Fruit fly (Drosophila melanogaster): Measurements from ENCODE around the gene CG9257.

The CG9257 gene

dm6 chr2L:21153844-21154243 is 51.3 kb downstream of the CG9257 start (continued):
- TF ChIP-seq CG2889 (GFP tag; IDR thresholded peaks at IDR 0.05) (no peak), B-H1 (GFP tag; IDR thresholded peaks at IDR 0.05) (no peak), ap (GFP tag; IDR thresholded peaks at IDR 0.05) (no peak), tin (GFP tag; optimal IDR thresholded peaks at IDR 0.05) (no peak), stwl (tag; optimal IDR thresholded peaks at IDR 0.05) (peak; percentile 78), CG8478 (optimal IDR thresholded peaks at IDR 0.05) (no peak), CG15479 (GFP tag; optimal IDR thresholded peaks at IDR 0.05) (no peak), otp (GFP tag; IDR thresholded peaks at IDR 0.05) (no peak), Sox100B (GFP tag; optimal IDR thresholded peaks at IDR 0.05) (no peak), schlank (tag; optimal IDR thresholded peaks at IDR 0.05) (no peak), Xbp1 (GFP tag; optimal IDR thresholded peaks at IDR 0.05) (no peak), Gsc (GFP tag; IDR thresholded peaks at IDR 0.05) (no peak), sr (GFP tag; IDR thresholded peaks at IDR 0.05) (no peak), CG4617 (GFP tag; optimal IDR thresholded peaks at IDR 0.05; ENCODE audit: borderline replicate concordance) (peak; percentile 6), CG10431 (GFP tag; optimal IDR thresholded peaks at IDR 0.05) (peak; percentile 96), CG13775 (GFP tag; optimal IDR thresholded peaks at IDR 0.05) (no peak), CG30431 (GFP tag; optimal IDR thresholded peaks at IDR 0.05) (no peak), CG1832 (GFP tag; optimal IDR thresholded peaks at IDR 0.05) (no peak), toy (GFP tag; IDR thresholded peaks at IDR 0.05) (no peak), knrl (GFP tag; IDR thresholded peaks at IDR 0.05; ENCODE audit: partially characterized antibody) (no peak), danr (GFP tag; IDR thresholded peaks at IDR 0.05) (no peak), wor (GFP tag; IDR thresholded peaks at IDR 0.05) (no peak), CG15011 (GFP tag; optimal IDR thresholded peaks at IDR 0.05) (no peak), trem (tag; optimal IDR thresholded peaks at IDR 0.05) (peak; percentile 41), CG8944 (GFP tag; optimal IDR thresholded peaks at IDR 0.05) (no peak), CG14050 (GFP tag; IDR thresholded peaks at IDR 0.05) (no peak), nau (GFP tag; optimal IDR thresholded peaks at IDR 0.05) (no peak), HHEX (GFP tag; optimal IDR thresholded peaks at IDR 0.05) (no peak), CG10543 (GFP tag; optimal IDR thresholded peaks at IDR 0.05) (no peak), pho (GFP tag; optimal IDR thresholded peaks at IDR 0.05) (no peak), her (GFP tag; optimal IDR thresholded peaks at IDR 0.05) (no peak), H15 (GFP tag; IDR thresholded peaks at IDR 0.05) (no peak), CG10959 (GFP tag; IDR thresholded peaks at IDR 0.05) (no peak), CG32767 (GFP tag; IDR thresholded peaks at IDR 0.05) (no peak), CG8924 (tag; optimal IDR thresholded peaks at IDR 0.05) (no peak), CG10321 (GFP tag; IDR thresholded peaks at IDR 0.05) (no peak), bowl (GFP tag; IDR thresholded peaks at IDR 0.05) (no peak), CG31224 (GFP tag; IDR thresholded peaks at IDR 0.05) (no peak), Lpt (GFP tag; optimal IDR thresholded peaks at IDR 0.05) (no peak), sens-2 (GFP tag; IDR thresholded peaks at IDR 0.05) (no peak), PHDP (tag; optimal IDR thresholded peaks at IDR 0.05) (no peak), CG17568 (GFP tag; optimal IDR thresholded peaks at IDR 0.05) (no peak), abd-A (tag; optimal IDR thresholded peaks at IDR 0.05) (no peak), CG17385 (GFP tag; optimal IDR thresholded peaks at IDR 0.05) (no peak), NC2α (GFP tag; optimal IDR thresholded peaks at IDR 0.05) (no peak), zen (tag; optimal IDR thresholded peaks at IDR 0.05) (no peak), CTCF (GFP tag; optimal IDR thresholded peaks at IDR 0.05) (no peak), ATbp (GFP tag; optimal IDR thresholded peaks at IDR 0.05) (no peak), CG32772 (GFP tag; IDR thresholded peaks at IDR 0.05) (no peak), CG13296 (GFP tag; optimal IDR thresholded peaks at IDR 0.05) (no peak), sug (tag; optimal IDR thresholded peaks at IDR 0.05) (peak; percentile 23), fd3F (GFP tag; optimal IDR thresholded peaks at IDR 0.05) (no peak), CG9609 (GFP tag; optimal IDR thresholded peaks at IDR 0.05) (no peak), CG2712 (tag; optimal IDR thresholded peaks at IDR 0.05) (peak; percentile 0)

Measured in whole organism, embryonic.